Fruit fly (Drosophila melanogaster) whole organism, embryonic: ENCODE measurements around the gene Uch-L5R.

ENCODE experiments used
- Asciz ChIP-seq: fragments of 200-800 bp; sonication (Bioruptor generic); optimal IDR thresholded peaks from 2 replicates; lab custom pipeline; 2017; ENCODE audit warnings: missing biosample characterization, mild to moderate bottlenecking, missing genetic modification characterization, missing genetic modification reagents
- Atf-2 ChIP-seq: fragments of 200-800 bp; sonication (Bioruptor generic); optimal IDR thresholded peaks from 2 replicates; lab custom pipeline; 2016; ENCODE audit warnings: missing biosample characterization, missing genetic modification characterization
- CG11696 ChIP-seq: fragments of 200-800 bp; sonication (Bioruptor generic); IDR thresholded peaks from 2 replicates; pipeline ENCODE4 v1.3.6; 2022; ENCODE audit warnings: missing biosample characterization, missing genetic modification characterization
- CG14667 ChIP-seq: fragments of 200-800 bp; sonication (Bioruptor generic); IDR thresholded peaks from 2 replicates; pipeline ENCODE4 v1.3.6; 2022; ENCODE audit warnings: missing biosample characterization, missing genetic modification characterization
- CG14965 ChIP-seq: fragments of 200-800 bp; sonication (Bioruptor generic); optimal IDR thresholded peaks from 2 replicates; lab custom pipeline; 2016; ENCODE audit warnings: missing biosample characterization, missing genetic modification characterization, borderline replicate concordance
- CG2129 ChIP-seq: fragments of 200-800 bp; sonication (Bioruptor generic); IDR thresholded peaks from 2 replicates; pipeline ENCODE4 v1.3.6; 2022; ENCODE audit warnings: missing biosample characterization, missing genetic modification characterization; ENCODE audit not compliant: partially characterized antibody
- CG7786 ChIP-seq: fragments of 200-800 bp; sonication (Bioruptor generic); optimal IDR thresholded peaks from 2 replicates; lab custom pipeline; 2016; ENCODE audit warnings: missing biosample characterization, missing genetic modification characterization
- Hey ChIP-seq: fragments of 200-800 bp; sonication (Bioruptor generic); optimal IDR thresholded peaks from 3 replicates; lab custom pipeline; 2018; ENCODE audit warnings: missing biosample characterization, mild to moderate bottlenecking, missing genetic modification characterization
- cad ChIP-seq: fragments of >200 bp; optimal IDR thresholded peaks from 2 replicates; lab custom pipeline; 2017; ENCODE audit warnings: missing biosample characterization, missing genetic modification characterization
- pan ChIP-seq, 4 experiments: fragments of >200 bp in 3 of 4; fragments of 200-800 bp in 1 of 4; sonication (Bioruptor generic) in 1 of 4; optimal IDR thresholded peaks in 3 of 4; IDR thresholded peaks in 1 of 4; 2 replicates each; pipeline versions ENCODE4 v1.3.6 to Lab custom; 2017 to 2022; ENCODE audit warnings: missing biosample characterization in 2 of 4, missing genetic modification characterization in 2 of 4, mixed read lengths in 1 of 4
- seq ChIP-seq: fragments of 200-800 bp; sonication (Bioruptor generic); IDR thresholded peaks from 2 replicates; pipeline ENCODE4 v1.3.6; 2022; ENCODE audit warnings: missing biosample characterization, missing genetic modification characterization
- tin ChIP-seq: fragments of 200-800 bp; sonication (Bioruptor generic); optimal IDR thresholded peaks from 3 replicates; lab custom pipeline; 2016; ENCODE audit warnings: missing biosample characterization, missing genetic modification characterization

DNA sequence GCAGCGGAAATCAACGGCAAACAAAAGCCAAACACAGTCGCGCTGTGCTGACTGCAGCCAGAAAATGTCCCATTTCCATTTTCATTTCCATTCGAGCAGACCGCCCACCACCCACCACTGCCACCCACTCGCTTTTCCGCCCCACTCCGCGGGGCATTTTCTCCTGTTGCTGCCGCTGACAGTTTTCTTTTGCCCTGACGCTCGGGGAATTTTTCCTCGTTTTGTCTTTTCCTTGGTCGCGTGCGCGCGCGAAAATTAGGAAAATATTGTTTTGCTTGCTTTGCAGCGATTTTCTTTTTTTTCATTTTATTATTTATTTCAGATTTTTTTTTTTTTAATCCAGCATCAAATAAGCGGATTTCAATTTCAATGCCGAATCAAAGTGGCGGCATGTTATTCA lies 6.1 kb downstream of the Uch-L5R start:
- no peak for TF ChIP-seq CG7786 (GFP tag; lab: Kevin White, UChicago)
- no peak for TF ChIP-seq CG14667 (GFP tag; lab: Robert Waterston, UW)
- TF ChIP-seq pan (optimal IDR thresholded peaks at IDR 0.05; lab: Kevin White, UChicago), result no peak
- no peak for TF ChIP-seq pan (GFP tag; optimal IDR thresholded peaks at IDR 0.05 in 1 of 2, IDR thresholded peaks at IDR 0.05 in 1 of 2)
- no peak for TF ChIP-seq Hey (tag; lab: Kevin White, UChicago)
- TF ChIP-seq CG11696 (GFP tag; lab: Robert Waterston, UW), result no peak
- TF ChIP-seq Asciz, result no peak
- no peak for TF ChIP-seq cad (GFP tag; lab: Kevin White, UChicago)
- no peak for TF ChIP-seq Atf-2 (GFP tag; lab: Kevin White, UChicago)
- no peak for TF ChIP-seq tin (GFP tag; lab: Kevin White, UChicago)
- no peak for TF ChIP-seq CG14965 (GFP tag; lab: Kevin White, UChicago)
- no peak for TF ChIP-seq CG2129 (GFP tag; lab: Robert Waterston, UW)
- no peak for TF ChIP-seq seq (GFP tag; lab: Robert Waterston, UW)
